Worm (Caenorhabditis elegans): ENCODE data around the gene fib-1.
A peak's percentile ranks its signal among the peaks of the same experiment; 100 is the strongest.

Gene fib-1

ce11 chrV:15000055-15000704 lies 1.8 kb downstream of the fib-1 start, which contains the start of gene rps-16 (continued):
- no peak for TF ChIP-seq rpc-1 (optimal IDR thresholded peaks at IDR 0.05)
- no peak for TF ChIP-seq rpc-1 (tag; optimal IDR thresholded peaks at IDR 0.05)
- TF ChIP-seq K12H6.12 (tag; optimal IDR thresholded peaks at IDR 0.05): no peak
- no peak for TF ChIP-seq nfya-2 (GFP tag; IDR thresholded peaks at IDR 0.05)
- no peak for TF ChIP-seq madf-8 (GFP tag; conservative IDR thresholded peaks at IDR 0.05)
- TF ChIP-seq nhr-120 (GFP tag; IDR thresholded peaks at IDR 0.05): no peak
- 0 out of 2 replicates have a peak, but pooled peaks have one; percentile 14 for TF ChIP-seq ceh-40 (GFP tag; IDR thresholded peaks at IDR 0.05)
- TF ChIP-seq unc-62 (GFP tag; optimal IDR thresholded peaks at IDR 0.05): no peak
- no peak for TF ChIP-seq B0261.1 (tag; optimal IDR thresholded peaks at IDR 0.05)
- TF ChIP-seq nhr-179 (tag; optimal IDR thresholded peaks at IDR 0.05): no peak
- no peak for TF ChIP-seq ztf-28 (GFP tag; IDR thresholded peaks at IDR 0.05)
- no peak for TF ChIP-seq pha-4 (tag; optimal IDR thresholded peaks at IDR 0.05)
- TF ChIP-seq egl-18 (GFP tag; IDR thresholded peaks at IDR 0.05): no peak
- no peak for TF ChIP-seq ztf-6 (GFP tag; IDR thresholded peaks at IDR 0.05)
- no peak for TF ChIP-seq ztf-3 (GFP tag; optimal IDR thresholded peaks at IDR 0.05)
- no peak for TF ChIP-seq unc-130 (GFP tag; optimal IDR thresholded peaks at IDR 0.05)
- peak; percentile 67 for TF ChIP-seq Y56A3A.18 (GFP tag; IDR thresholded peaks at IDR 0.05)
- no peak for TF ChIP-seq nhr-80 (tag; optimal IDR thresholded peaks at IDR 0.05)
- TF ChIP-seq lin-35 (GFP tag; optimal IDR thresholded peaks at IDR 0.05): no peak
- TF ChIP-seq cebp-2 (GFP tag; IDR thresholded peaks at IDR 0.05): peak; percentile 87; the same call in 1 of the 2 replicates
- TF ChIP-seq mes-4 (tag; optimal IDR thresholded peaks at IDR 0.05): no peak
- peak; percentile 27; the same call in 1 of the 2 replicates for TF ChIP-seq hmg-1.2 (GFP tag; IDR thresholded peaks at IDR 0.05)
- no peak for TF ChIP-seq T07F8.4 (tag; optimal IDR thresholded peaks at IDR 0.05)
- no peak for TF ChIP-seq C06A6.2 (GFP tag; conservative IDR thresholded peaks at IDR 0.05)
- peak; percentile 89 for TF ChIP-seq fkh-3 (tag; optimal IDR thresholded peaks at IDR 0.05)
- TF ChIP-seq aptf-3 (GFP tag; IDR thresholded peaks at IDR 0.05): no peak
- TF ChIP-seq ceh-91 (GFP tag; IDR thresholded peaks at IDR 0.05): no peak
- no peak for TF ChIP-seq somi-1 (GFP tag; optimal IDR thresholded peaks at IDR 0.05)
- no peak; the same call in 1 of the 2 replicates for TF ChIP-seq lin-26 (GFP tag; IDR thresholded peaks at IDR 0.05)
- TF ChIP-seq hlh-12 (tag; optimal IDR thresholded peaks at IDR 0.05): no peak
- TF ChIP-seq lsl-1 (GFP tag; optimal IDR thresholded peaks at IDR 0.05): no peak
- TF ChIP-seq akir-1 (GFP tag; optimal IDR thresholded peaks at IDR 0.05): no peak
- no peak for TF ChIP-seq ama-1 (optimal IDR thresholded peaks at IDR 0.05)
- peak; percentile 29 to 80 for TF ChIP-seq ama-1 (GFP tag; optimal IDR thresholded peaks at IDR 0.05)
- no peak for TF ChIP-seq dpff-1 (tag; optimal IDR thresholded peaks at IDR 0.05)
- TF ChIP-seq Y67H2A.10 (GFP tag; conservative IDR thresholded peaks at IDR 0.05): no peak
- no peak for TF ChIP-seq B0019.2 (GFP tag; conservative IDR thresholded peaks at IDR 0.05)
- 0 out of 2 replicates have a peak, but pooled peaks have one; percentile 8 for TF ChIP-seq Y95B8A.8 (GFP tag; IDR thresholded peaks at IDR 0.05)
- peak; percentile 76 for TF ChIP-seq hrde-1 (tag; optimal IDR thresholded peaks at IDR 0.05; ENCODE audit: borderline replicate concordance)
- peak; percentile 67 for TF ChIP-seq mcd-1 (GFP tag; IDR thresholded peaks at IDR 0.05)
- TF ChIP-seq bed-2 (GFP tag; IDR thresholded peaks at IDR 0.05): 0 out of 2 replicates have a peak, but pooled peaks have one; percentile 31
- peak; percentile 25 for TF ChIP-seq F49E8.2 (tag; optimal IDR thresholded peaks at IDR 0.05; ENCODE audit: insufficient read depth)
- TF ChIP-seq nfya-1 (tag; optimal IDR thresholded peaks at IDR 0.05; ENCODE audit: borderline replicate concordance, insufficient read depth): no peak
- TF ChIP-seq B0336.3 (GFP tag; IDR thresholded peaks at IDR 0.05): peak; percentile 79; the same call in 1 of the 2 replicates
- TF ChIP-seq Y79H2A.3 (GFP tag; conservative IDR thresholded peaks at IDR 0.05): no peak
- TF ChIP-seq F22D6.2 (tag; optimal IDR thresholded peaks at IDR 0.05): no peak
- TF ChIP-seq zim-3 (tag; optimal IDR thresholded peaks at IDR 0.05): no peak
- no peak for TF ChIP-seq nhr-27 (tag; optimal IDR thresholded peaks at IDR 0.05)
- TF ChIP-seq madf-6 (GFP tag; IDR thresholded peaks at IDR 0.05): peak; percentile 80

All from whole organism, young adult.